Fruit fly (Drosophila melanogaster) whole organism, pupa: Measurements from ENCODE around the gene CG5854.

ENCODE experiments used
- CG12605 ChIP-seq: fragments of 200-800 bp; sonication (Bioruptor generic); IDR thresholded peaks from 2 replicates; pipeline ENCODE4 v1.3.6; 2022; ENCODE audit warnings: missing biosample characterization, missing genetic modification characterization
- CG13204 ChIP-seq: fragments of 200-800 bp; sonication (Bioruptor generic); optimal IDR thresholded peaks from 2 replicates; lab custom pipeline; 2018; ENCODE audit warnings: missing biosample characterization, mild to moderate bottlenecking, missing genetic modification characterization, moderate library complexity
- CG15710 ChIP-seq: fragments of 200-800 bp; sonication (Bioruptor generic); optimal IDR thresholded peaks from 2 replicates; lab custom pipeline; 2018; ENCODE audit warnings: missing biosample characterization, mild to moderate bottlenecking, missing genetic modification characterization, moderate library complexity
- CG32121 ChIP-seq: fragments of 200-800 bp; sonication (Bioruptor generic); IDR thresholded peaks from 2 replicates; pipeline ENCODE4 v1.3.6; 2022; ENCODE audit warnings: missing biosample characterization, missing genetic modification characterization
- CG4496 ChIP-seq: fragments of 200-800 bp; sonication (Bioruptor generic); IDR thresholded peaks from 3 replicates; pipeline ENCODE4 v1.3.6; 2022; ENCODE audit warnings: missing biosample characterization, missing genetic modification characterization
- CG8159 ChIP-seq: fragments of 200-800 bp; sonication (Bioruptor generic); optimal IDR thresholded peaks from 3 replicates; lab custom pipeline; 2018; ENCODE audit warnings: missing biosample characterization, mild to moderate bottlenecking, missing genetic modification characterization, moderate library complexity
- CG9948 ChIP-seq: fragments of 200-800 bp; sonication (Bioruptor generic); optimal IDR thresholded peaks from 2 replicates; lab custom pipeline; 2018; ENCODE audit warnings: missing biosample characterization, mild to moderate bottlenecking, missing genetic modification characterization, moderate library complexity
- D1 ChIP-seq: fragments of 200-800 bp; sonication (Bioruptor generic); optimal IDR thresholded peaks from 2 replicates; lab custom pipeline; 2018; ENCODE audit warnings: missing biosample characterization, mild to moderate bottlenecking, missing genetic modification characterization, moderate library complexity
- EcR ChIP-seq: fragments of 200-800 bp; sonication (Bioruptor generic); optimal IDR thresholded peaks from 3 replicates; lab custom pipeline; 2019; ENCODE audit warnings: missing biosample characterization, missing genetic modification characterization, mild to moderate bottlenecking, moderate library complexity, missing genetic modification reagents
- Ets98B ChIP-seq: fragments of 200-800 bp; sonication (Bioruptor generic); IDR thresholded peaks from 2 replicates; pipeline ENCODE4 v1.3.6; 2022; ENCODE audit warnings: missing biosample characterization, missing genetic modification characterization
- Pif1B ChIP-seq: fragments of 200-800 bp; sonication (Bioruptor generic); optimal IDR thresholded peaks from 3 replicates; lab custom pipeline; 2016; ENCODE audit warnings: missing biosample characterization, missing genetic modification characterization
- Snoo ChIP-seq: fragments of 200-800 bp; sonication (Bioruptor generic); optimal IDR thresholded peaks from 3 replicates; lab custom pipeline; 2017; ENCODE audit warnings: missing biosample characterization, mild to moderate bottlenecking, missing genetic modification characterization, inconsistent platforms
- fd96Ca ChIP-seq: fragments of 200-800 bp; sonication (Bioruptor generic); IDR thresholded peaks from 3 replicates; pipeline ENCODE4 v1.3.6; 2022; ENCODE audit warnings: missing biosample characterization, missing genetic modification characterization
- rn ChIP-seq: fragments of 200-800 bp; sonication (Bioruptor generic); IDR thresholded peaks from 2 replicates; pipeline ENCODE4 v1.3.6; 2022; ENCODE audit warnings: missing biosample characterization, missing genetic modification characterization

dm6 chr3R:23915042-23915428 is 18.7 kb upstream of the CG5854 start:
- TF ChIP-seq D1 (tag; lab: Kevin White, UChicago) (peak; percentile 93), CG15710 (tag; lab: Kevin White, UChicago) (peak; percentile 98), CG12605 (GFP tag; lab: Robert Waterston, UW) (peak; percentile 73), CG8159 (tag; lab: Kevin White, UChicago) (peak; percentile 97), CG4496 (peak; percentile 86), EcR (peak; percentile 88), CG32121 (GFP tag; lab: Robert Waterston, UW) (no peak), fd96Ca (GFP tag; lab: Robert Waterston, UW) (peak; percentile 34; the same call in 1 of the 3 replicates), CG13204 (GFP tag; lab: Kevin White, UChicago) (peak; percentile 94), rn (GFP tag; lab: Robert Waterston, UW) (peak; percentile 49), Pif1B (GFP tag; lab: Kevin White, UChicago) (peak; percentile 95), Ets98B (GFP tag; lab: Robert Waterston, UW) (peak; percentile 45; the same call in 1 of the 2 replicates), Snoo (tag; lab: Kevin White, UChicago) (peak; percentile 95), CG9948 (tag; lab: Kevin White, UChicago) (peak; percentile 94)
